Worm (Caenorhabditis elegans): Measurements from ENCODE around the gene C14B9.3.

DNA sequence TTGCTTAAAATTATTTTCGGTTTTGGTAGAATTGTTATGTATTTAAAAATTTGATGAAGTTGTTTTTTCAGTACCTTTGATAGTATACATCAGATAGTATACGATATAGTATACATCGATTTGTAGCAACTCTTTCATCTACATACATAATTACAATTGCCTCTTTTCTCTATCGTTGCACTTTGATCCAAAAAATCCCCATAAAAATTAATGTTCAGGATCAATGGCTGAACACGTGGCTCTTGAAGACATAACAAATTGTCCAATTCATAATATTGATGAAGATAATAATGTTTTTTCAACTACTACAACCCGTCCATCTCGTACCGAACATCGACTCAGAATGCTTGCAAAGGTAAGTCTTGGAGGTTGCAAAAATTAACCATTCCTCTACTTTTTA lies 40.2 kb downstream of the C14B9.3 start, which contains the start of gene D2007.2:
- TF ChIP-seq gmeb-1 (tag; optimal IDR thresholded peaks at IDR 0.05) (no peak), blmp-1 (tag; optimal IDR thresholded peaks at IDR 0.05; ENCODE audit: insufficient read depth) (no peak), ceh-82 (tag; optimal IDR thresholded peaks at IDR 0.05) (no peak), dmd-4 (tag; optimal IDR thresholded peaks at IDR 0.05) (no peak), nhr-23 (tag; optimal IDR thresholded peaks at IDR 0.05) (no peak), unc-39 (tag; optimal IDR thresholded peaks at IDR 0.05) (no peak), nhr-11 (tag; optimal IDR thresholded peaks at IDR 0.05) (no peak), lsy-2 (tag; optimal IDR thresholded peaks at IDR 0.05) (no peak), elt-3 (tag; optimal IDR thresholded peaks at IDR 0.05) (no peak), lin-13 (GFP tag; optimal IDR thresholded peaks at IDR 0.05) (no peak), fos-1 (tag; optimal IDR thresholded peaks at IDR 0.05) (no peak), lin-11 (tag; optimal IDR thresholded peaks at IDR 0.05) (no peak)
